Fruit fly (Drosophila melanogaster): ENCODE results near the gene CG10508.
A peak's percentile ranks its signal among the peaks of the same experiment; 100 is the strongest.

CG10508 gene

DNA sequence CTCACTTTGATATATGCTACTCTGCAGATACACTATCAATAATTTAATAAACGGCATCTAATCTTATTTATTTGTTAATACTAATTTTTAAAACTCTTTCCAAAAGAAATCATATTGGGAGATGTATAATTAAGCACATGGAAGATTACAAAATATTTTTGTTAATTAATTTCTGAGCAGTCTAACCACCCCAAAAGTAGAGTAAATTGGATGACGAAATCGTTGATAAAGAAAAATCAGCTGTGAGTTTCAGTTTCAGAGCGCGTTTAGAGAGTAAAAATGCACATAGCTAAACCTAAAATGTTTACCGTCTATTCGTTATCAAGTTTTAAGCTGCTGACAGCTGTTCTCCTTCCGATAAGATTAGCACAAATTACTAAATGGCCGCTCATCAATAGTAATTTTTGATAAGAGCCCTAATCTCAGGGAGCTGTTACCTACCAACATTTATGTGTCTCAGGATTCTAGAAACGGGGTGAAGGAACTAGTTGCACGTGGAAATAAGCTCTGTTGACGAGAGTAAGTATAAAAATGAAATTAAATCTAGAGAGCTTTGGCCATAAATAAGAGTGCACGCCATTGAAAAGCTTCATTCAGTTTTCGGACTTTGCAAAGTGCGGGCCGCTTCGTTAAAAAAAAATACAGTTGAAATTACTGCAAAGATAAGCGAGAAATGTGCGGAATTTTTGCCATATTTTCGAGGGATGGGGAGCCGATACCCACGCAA is 37.3 kb upstream of the CG10508 start, which contains the start of the genes chb and AsnS:
TSS of gene chb (plus strand) at position 327 of the 727 bp plus-strand sequence.
TSS of gene AsnS (plus strand) at position 592 of the 727 bp plus-strand sequence.
- no peak for TF ChIP-seq Rel (GFP tag; optimal IDR thresholded peaks at IDR 0.05)
- TF ChIP-seq Rel (tag; optimal IDR thresholded peaks at IDR 0.05) = peak; percentile 9
- no peak for TF ChIP-seq Vsx2 (GFP tag; optimal IDR thresholded peaks at IDR 0.05; ENCODE audit: partially characterized antibody)
- TF ChIP-seq psq (GFP tag; optimal IDR thresholded peaks at IDR 0.05) = peak; percentile 65
- peak; percentile 87 for TF ChIP-seq woc (GFP tag; optimal IDR thresholded peaks at IDR 0.05)
- TF ChIP-seq ey (GFP tag; optimal IDR thresholded peaks at IDR 0.05) = peak; percentile 83
- no peak for TF ChIP-seq pan (optimal IDR thresholded peaks at IDR 0.05)
- TF ChIP-seq fru (GFP tag; optimal IDR thresholded peaks at IDR 0.05) = peak; percentile 71
- peak; percentile 88 for TF ChIP-seq Sp1 (GFP tag; optimal IDR thresholded peaks at IDR 0.05)
- TF ChIP-seq rgr (GFP tag; optimal IDR thresholded peaks at IDR 0.05) = peak; percentile 92
- TF ChIP-seq Mio (GFP tag; optimal IDR thresholded peaks at IDR 0.05) = no peak
- TF ChIP-seq N (GFP tag; optimal IDR thresholded peaks at IDR 0.05) = no peak
- TF ChIP-seq Hr83 (GFP tag; optimal IDR thresholded peaks at IDR 0.05; ENCODE audit: poor library complexity, severe bottlenecking) = peak; percentile 35
- TF ChIP-seq dl (GFP tag; optimal IDR thresholded peaks at IDR 0.05; ENCODE audit: insufficient read depth in 1 of 2, partially characterized antibody in 2 of 2) = peak in 1 of 2 experiments; percentile 8
- peak; percentile 44 for TF ChIP-seq dsf (GFP tag; optimal IDR thresholded peaks at IDR 0.05; ENCODE audit: borderline replicate concordance)
- peak; percentile 64 for TF ChIP-seq CG32264 (GFP tag; optimal IDR thresholded peaks at IDR 0.05)
- peak; percentile 86 for TF ChIP-seq OdsH (GFP tag; optimal IDR thresholded peaks at IDR 0.05)
- TF ChIP-seq jim (GFP tag; optimal IDR thresholded peaks at IDR 0.05) = no peak
- TF ChIP-seq HLH106 (tag; optimal IDR thresholded peaks at IDR 0.05) = peak; percentile 87
- no peak for TF ChIP-seq Dif (GFP tag; optimal IDR thresholded peaks at IDR 0.05; ENCODE audit: partially characterized antibody)
- peak; percentile 87 for TF ChIP-seq h (GFP tag; optimal IDR thresholded peaks at IDR 0.05)
- TF ChIP-seq Hnf4 (GFP tag; optimal IDR thresholded peaks at IDR 0.05) = peak; percentile 82
- peak; percentile 77 for TF ChIP-seq br (GFP tag; optimal IDR thresholded peaks at IDR 0.05)
- TF ChIP-seq usp (GFP tag; optimal IDR thresholded peaks at IDR 0.05) = no peak
- TF ChIP-seq dmrt93B (GFP tag; optimal IDR thresholded peaks at IDR 0.05) = peak; percentile 52
- no peak for TF ChIP-seq CG9705 (GFP tag; optimal IDR thresholded peaks at IDR 0.05)
- peak in 1 of 2 experiments; percentile 87 for TF ChIP-seq foxo (GFP tag; optimal IDR thresholded peaks at IDR 0.05)
- peak; percentile 38 for TF ChIP-seq sage (GFP tag; optimal IDR thresholded peaks at IDR 0.05)
- peak; percentile 41 for TF ChIP-seq CrebA (GFP tag; optimal IDR thresholded peaks at IDR 0.05; ENCODE audit: borderline replicate concordance)
- no peak for TF ChIP-seq sv (GFP tag; optimal IDR thresholded peaks at IDR 0.05)
- peak; percentile 42 for TF ChIP-seq Jra (GFP tag; optimal IDR thresholded peaks at IDR 0.05)
- TF ChIP-seq brk (GFP tag; optimal IDR thresholded peaks at IDR 0.05) = peak; percentile 47
- no peak for TF ChIP-seq Dfd (GFP tag; optimal IDR thresholded peaks at IDR 0.05)
- no peak for TF ChIP-seq lola (GFP tag; optimal IDR thresholded peaks at IDR 0.05)

- TF ChIP-seq Vsx2 (GFP tag; optimal IDR thresholded peaks at IDR 0.05; ENCODE audit: partially characterized antibody) (no peak), Hnf4 (GFP tag; optimal IDR thresholded peaks at IDR 0.05) (no peak), brk (GFP tag; optimal IDR thresholded peaks at IDR 0.05) (no peak), CG9705 (GFP tag; optimal IDR thresholded peaks at IDR 0.05) (no peak), sage (GFP tag; optimal IDR thresholded peaks at IDR 0.05) (no peak), Dif (GFP tag; optimal IDR thresholded peaks at IDR 0.05; ENCODE audit: partially characterized antibody) (no peak), rgr (GFP tag; optimal IDR thresholded peaks at IDR 0.05) (no peak), usp (GFP tag; optimal IDR thresholded peaks at IDR 0.05) (no peak), GATAd (GFP tag; optimal IDR thresholded peaks at IDR 0.05) (no peak), N (GFP tag; optimal IDR thresholded peaks at IDR 0.05) (no peak), CG32264 (GFP tag; optimal IDR thresholded peaks at IDR 0.05) (no peak), sv (GFP tag; optimal IDR thresholded peaks at IDR 0.05) (no peak), ey (GFP tag; optimal IDR thresholded peaks at IDR 0.05) (no peak), Hr78 (GFP tag; optimal IDR thresholded peaks at IDR 0.05) (no peak), foxo (GFP tag; optimal IDR thresholded peaks at IDR 0.05) (no peak), woc (GFP tag; optimal IDR thresholded peaks at IDR 0.05) (no peak), HLH106 (tag; optimal IDR thresholded peaks at IDR 0.05) (no peak), fru (GFP tag; optimal IDR thresholded peaks at IDR 0.05) (no peak), Sp1 (GFP tag; optimal IDR thresholded peaks at IDR 0.05) (no peak)
Observed at dm6 chr3L:21174962-21175361, 35.1 kb upstream of the CG10508 start.

Data from whole organism, wandering third instar larva.